Worm (Caenorhabditis elegans) whole organism, young adult: ENCODE results near the gene W07G4.1.

Experiments
- B0035.1 ChIP-seq: sonication (generic microtip); optimal IDR thresholded peaks from 2 replicates; lab custom pipeline; 2016; ENCODE audit warnings: missing genetic modification characterization, mild to moderate bottlenecking, missing compliant biosample characterization, missing genotype, missing genetic modification reagents
- C06A6.2 ChIP-seq: fragments of 200-800 bp; sonication (Bioruptor generic); conservative IDR thresholded peaks from 2 replicates; pipeline ENCODE4 v1.3.6; 2022; ENCODE audit warnings: missing genetic modification characterization, missing compliant biosample characterization
- D2030.7 ChIP-seq: fragments of 200-800 bp; sonication (Bioruptor generic); IDR thresholded peaks from 2 replicates; pipeline ENCODE4 v1.3.6; 2022; ENCODE audit warnings: missing genetic modification reagents, missing genetic modification characterization, missing compliant biosample characterization
- F22D6.2 ChIP-seq: sonication (generic microtip); optimal IDR thresholded peaks from 2 replicates; lab custom pipeline; 2016; ENCODE audit warnings: mild to moderate bottlenecking, missing genetic modification characterization, missing compliant biosample characterization
- F37B4.10 ChIP-seq: fragments of 200-800 bp; sonication (Bioruptor generic); IDR thresholded peaks from 2 replicates; pipeline ENCODE4 v1.3.6; 2022; ENCODE audit warnings: missing genetic modification characterization, missing compliant biosample characterization
- F39B2.1 ChIP-seq: fragments of 200-800 bp; sonication (Bioruptor generic); IDR thresholded peaks from 2 replicates; pipeline ENCODE4 v1.3.6; 2022; ENCODE audit warnings: missing genetic modification reagents, missing genetic modification characterization, missing compliant biosample characterization
- F52B5.7 ChIP-seq: sonication (generic microtip); optimal IDR thresholded peaks from 2 replicates; lab custom pipeline; 2016; ENCODE audit warnings: mild to moderate bottlenecking, missing genetic modification characterization, missing compliant biosample characterization
- K11D2.4 ChIP-seq: fragments of 200-800 bp; sonication (Bioruptor generic); IDR thresholded peaks from 2 replicates; pipeline ENCODE4 v1.3.6; 2022; ENCODE audit warnings: missing genetic modification reagents, missing genetic modification characterization, missing compliant biosample characterization
- Y95B8A.8 ChIP-seq: fragments of 200-800 bp; sonication (Bioruptor generic); IDR thresholded peaks from 2 replicates; pipeline ENCODE4 v1.3.6; 2022; ENCODE audit warnings: missing genetic modification reagents, missing genetic modification characterization, missing compliant biosample characterization
- ama-1 ChIP-seq, 3 experiments: fragments of 150-350 bp in 1 of 3; sonication (generic microtip) in 2 of 3; optimal IDR thresholded peaks; 2 replicates each; lab custom pipeline; 2014 to 2018; ENCODE audit warnings: missing biosample characterization in 2 of 3, missing genetic modification characterization in 2 of 3, missing genetic modification reagents in 2 of 3
- aptf-2 ChIP-seq: fragments of 200-800 bp; sonication (Bioruptor generic); conservative IDR thresholded peaks from 2 replicates; pipeline ENCODE4 v1.3.6; 2022; ENCODE audit warnings: missing genetic modification reagents, missing genetic modification characterization, missing compliant biosample characterization
- attf-5 ChIP-seq: fragments of 200-800 bp; sonication (Bioruptor generic); optimal IDR thresholded peaks from 2 replicates; lab custom pipeline; 2018; ENCODE audit warnings: mild to moderate bottlenecking, missing genetic modification characterization, missing compliant biosample characterization
- cebp-1 ChIP-seq, 2 experiments: fragments of 200-800 bp in 1 of 2; sonication (Bioruptor generic) in 1 of 2; sonication (generic microtip) in 1 of 2; IDR thresholded peaks in 1 of 2; optimal IDR thresholded peaks in 1 of 2; 2 replicates each; pipeline versions ENCODE4 v1.3.6 to Lab custom; 2017 to 2022; ENCODE audit warnings: missing compliant biosample characterization in 2 of 2, missing genetic modification characterization in 2 of 2, mild to moderate bottlenecking in 1 of 2, missing genetic modification reagents in 1 of 2, moderate library complexity in 1 of 2
- ceh-40 ChIP-seq: fragments of 200-800 bp; sonication (Bioruptor generic); IDR thresholded peaks from 2 replicates; pipeline ENCODE4 v1.3.6; 2022; ENCODE audit warnings: missing genetic modification characterization, missing compliant biosample characterization
- ceh-58 ChIP-seq: fragments of 200-800 bp; sonication (Bioruptor generic); IDR thresholded peaks from 2 replicates; pipeline ENCODE4 v1.3.6; 2022; ENCODE audit warnings: missing genetic modification characterization, missing compliant biosample characterization
- chd-7 ChIP-seq: sonication (generic microtip); optimal IDR thresholded peaks from 2 replicates; lab custom pipeline; 2016; ENCODE audit warnings: mild to moderate bottlenecking, missing genetic modification characterization, moderate library complexity, missing compliant biosample characterization
- dox-1 ChIP-seq: fragments of 200-800 bp; sonication (Bioruptor generic); IDR thresholded peaks from 2 replicates; pipeline ENCODE4 v1.3.6; 2022; ENCODE audit warnings: missing genetic modification reagents, missing genetic modification characterization, missing compliant biosample characterization
- dpff-1 ChIP-seq: sonication (generic microtip); optimal IDR thresholded peaks from 2 replicates; lab custom pipeline; 2017; ENCODE audit warnings: mild to moderate bottlenecking, missing genetic modification characterization, missing compliant biosample characterization
- egl-18 ChIP-seq: fragments of 200-800 bp; sonication (Bioruptor generic); IDR thresholded peaks from 2 replicates; pipeline ENCODE4 v1.3.6; 2022; ENCODE audit warnings: missing genetic modification reagents, missing genetic modification characterization, missing compliant biosample characterization
- egrh-3 ChIP-seq: fragments of 200-800 bp; sonication (Bioruptor generic); IDR thresholded peaks from 2 replicates; pipeline ENCODE4 v1.3.6; 2022; ENCODE audit warnings: missing genetic modification reagents, missing genetic modification characterization, missing compliant biosample characterization
- ekl-4 ChIP-seq: fragments of 200-800 bp; sonication (Bioruptor generic); IDR thresholded peaks from 2 replicates; pipeline ENCODE4 v1.3.6; 2022; ENCODE audit warnings: missing genetic modification reagents, missing genetic modification characterization, missing compliant biosample characterization
- hlh-26 ChIP-seq: fragments of 200-800 bp; sonication (Bioruptor generic); conservative IDR thresholded peaks from 2 replicates; pipeline ENCODE4 v1.3.6; 2022; ENCODE audit warnings: missing genetic modification reagents, missing genetic modification characterization, missing compliant biosample characterization
- lin-26 ChIP-seq: fragments of 200-800 bp; sonication (Bioruptor generic); IDR thresholded peaks from 2 replicates; pipeline ENCODE4 v1.3.6; 2022; ENCODE audit warnings: missing genetic modification reagents, missing genetic modification characterization, missing compliant biosample characterization
- lin-35 ChIP-seq, 3 experiments: fragments of 150-350 bp in 2 of 3; sonication (generic microtip) in 1 of 3; optimal IDR thresholded peaks; 2 replicates each; lab custom pipeline; 2014 to 2018; ENCODE audit warnings: missing biosample characterization in 3 of 3, missing genetic modification characterization in 3 of 3, missing genetic modification reagents in 3 of 3
- lsl-1 ChIP-seq: fragments of 200-800 bp; sonication (Bioruptor generic); optimal IDR thresholded peaks from 2 replicates; lab custom pipeline; 2018; ENCODE audit warnings: mild to moderate bottlenecking, missing genetic modification characterization, moderate library complexity, missing compliant biosample characterization
- lsy-27 ChIP-seq: sonication (generic microtip); optimal IDR thresholded peaks from 2 replicates; lab custom pipeline; 2017; ENCODE audit warnings: missing genetic modification characterization, mild to moderate bottlenecking, missing compliant biosample characterization, antibody characterized with exemption, missing genotype, borderline replicate concordance; ENCODE audit not compliant: insufficient read depth
- madf-10 ChIP-seq: sonication (generic microtip); optimal IDR thresholded peaks from 2 replicates; lab custom pipeline; 2016; ENCODE audit warnings: mild to moderate bottlenecking, missing genetic modification characterization, missing compliant biosample characterization
- madf-3 ChIP-seq: fragments of 200-800 bp; sonication (Bioruptor generic); IDR thresholded peaks from 2 replicates; pipeline ENCODE4 v1.3.6; 2022; ENCODE audit warnings: missing genetic modification reagents, missing genetic modification characterization, missing compliant biosample characterization
- madf-6 ChIP-seq: fragments of 200-800 bp; sonication (Bioruptor generic); IDR thresholded peaks from 2 replicates; pipeline ENCODE4 v1.3.6; 2022; ENCODE audit warnings: missing genetic modification reagents, missing genetic modification characterization, missing compliant biosample characterization
- mcd-1 ChIP-seq: fragments of 200-800 bp; sonication (Bioruptor generic); IDR thresholded peaks from 2 replicates; pipeline ENCODE4 v1.3.6; 2022; ENCODE audit warnings: missing genetic modification reagents, missing genetic modification characterization, missing compliant biosample characterization
- mxl-1 ChIP-seq: sonication (generic microtip); optimal IDR thresholded peaks from 2 replicates; lab custom pipeline; 2016; ENCODE audit warnings: missing genetic modification characterization, missing compliant biosample characterization
- nhr-80 ChIP-seq: sonication (generic microtip); optimal IDR thresholded peaks from 2 replicates; lab custom pipeline; 2016; ENCODE audit warnings: missing genetic modification characterization, missing compliant biosample characterization
- rec-8 ChIP-seq, 2 experiments: sonication (generic microtip); optimal IDR thresholded peaks; 2 replicates each; lab custom pipeline; 2016; ENCODE audit warnings: mild to moderate bottlenecking in 2 of 2, missing genetic modification characterization in 2 of 2, missing genetic modification reagents in 2 of 2, missing genotype in 2 of 2, missing biosample characterization in 1 of 2, missing compliant biosample characterization in 1 of 2, moderate library complexity in 1 of 2
- rpc-1 ChIP-seq, 2 experiments: fragments of 150-350 bp in 1 of 2; sonication (generic microtip) in 1 of 2; optimal IDR thresholded peaks; 2 replicates each; lab custom pipeline; 2014 to 2018; ENCODE audit warnings: missing biosample characterization in 1 of 2, missing genetic modification characterization in 1 of 2, missing genetic modification reagents in 1 of 2, missing genotype in 1 of 2
- sea-2 ChIP-seq: fragments of 200-800 bp; sonication (Bioruptor generic); IDR thresholded peaks from 2 replicates; pipeline ENCODE4 v1.3.6; 2022; ENCODE audit warnings: missing genetic modification characterization, missing compliant biosample characterization
- snpc-1.1 ChIP-seq: sonication (generic microtip); optimal IDR thresholded peaks from 2 replicates; lab custom pipeline; 2017; ENCODE audit warnings: missing genetic modification characterization, mild to moderate bottlenecking, missing compliant biosample characterization, antibody characterized with exemption, moderate library complexity, missing genotype, missing genetic modification reagents; ENCODE audit not compliant: insufficient read depth
- snpc-1.3 ChIP-seq: sonication (generic microtip); optimal IDR thresholded peaks from 2 replicates; lab custom pipeline; 2017; ENCODE audit warnings: missing genetic modification characterization, mild to moderate bottlenecking, missing compliant biosample characterization, antibody characterized with exemption, moderate library complexity, missing genotype, missing genetic modification reagents; ENCODE audit not compliant: insufficient read depth
- snpc-3.4 ChIP-seq: sonication (generic microtip); optimal IDR thresholded peaks from 2 replicates; lab custom pipeline; 2017; ENCODE audit warnings: missing genetic modification characterization, mild to moderate bottlenecking, missing compliant biosample characterization, antibody characterized with exemption, moderate library complexity, missing genotype, missing genetic modification reagents
- somi-1 ChIP-seq: fragments of 200-800 bp; sonication (Bioruptor generic); optimal IDR thresholded peaks from 2 replicates; lab custom pipeline; 2018; ENCODE audit warnings: mild to moderate bottlenecking, missing genetic modification characterization, missing compliant biosample characterization
- sptf-2 ChIP-seq: fragments of 200-800 bp; sonication (Bioruptor generic); optimal IDR thresholded peaks from 2 replicates; lab custom pipeline; 2018; ENCODE audit warnings: mild to moderate bottlenecking, missing genetic modification characterization, missing compliant biosample characterization
- xnd-1 ChIP-seq: sonication (generic microtip); optimal IDR thresholded peaks from 2 replicates; lab custom pipeline; 2016; ENCODE audit warnings: missing genotype, missing genetic modification reagents, missing genetic modification characterization, missing compliant biosample characterization
- zfh-2 ChIP-seq: fragments of 200-800 bp; sonication (Bioruptor generic); conservative IDR thresholded peaks from 2 replicates; pipeline ENCODE4 v1.3.6; 2022; ENCODE audit warnings: missing genetic modification reagents, missing genetic modification characterization, missing compliant biosample characterization
- ztf-25 ChIP-seq: fragments of 200-800 bp; sonication (Bioruptor generic); IDR thresholded peaks from 2 replicates; pipeline ENCODE4 v1.3.6; 2022; ENCODE audit warnings: missing genetic modification reagents, missing genetic modification characterization, missing compliant biosample characterization
- ztf-3 ChIP-seq: fragments of 200-800 bp; sonication (Bioruptor generic); optimal IDR thresholded peaks from 2 replicates; lab custom pipeline; 2018; ENCODE audit warnings: mild to moderate bottlenecking, missing genetic modification characterization, missing compliant biosample characterization

Gene W07G4.1

ce11 chrV:13004374-13004773 is 28.9 kb upstream of the W07G4.1 start:
- TF ChIP-seq K11D2.4 (GFP tag; lab: Robert Waterston, UW) (0 out of 2 replicates have a peak, but pooled peaks have one; percentile 11), zfh-2 (peak; percentile 88), D2030.7 (GFP tag; lab: Robert Waterston, UW) (peak; percentile 24; the same call in 1 of the 2 replicates), egrh-3 (GFP tag; lab: Robert Waterston, UW) (peak; percentile 69), F37B4.10 (GFP tag; lab: Robert Waterston, UW) (0 out of 2 replicates have a peak, but pooled peaks have one; percentile 25), mxl-1 (tag; lab: Kevin White, UChicago) (no peak), xnd-1 (tag; lab: Kevin White, UChicago) (no peak), lin-26 (GFP tag; lab: Robert Waterston, UW) (0 out of 2 replicates have a peak, but pooled peaks have one; percentile 34)

DNA sequence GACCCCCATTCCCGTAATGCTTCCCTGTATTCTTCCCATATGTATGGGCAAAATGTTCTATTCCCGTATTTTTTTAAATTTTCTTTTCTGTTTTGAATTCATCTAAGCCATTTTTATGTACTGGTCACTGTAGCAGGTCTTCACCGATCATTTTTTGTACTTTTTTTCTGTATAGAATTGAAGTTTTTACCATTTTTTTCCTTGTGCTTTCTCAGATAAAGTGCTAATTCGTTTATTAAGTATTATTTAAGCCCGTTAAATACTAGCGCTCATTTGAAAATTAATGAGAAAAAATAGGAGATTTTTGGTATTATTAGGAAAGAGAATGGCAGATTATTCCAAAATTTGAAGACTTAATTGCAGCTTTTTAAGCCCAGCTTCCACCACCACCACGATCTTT is 26.6 kb upstream of the W07G4.1 start:
- TF ChIP-seq lsy-27 (tag; lab: Kevin White, UChicago) (no peak), C06A6.2 (GFP tag; lab: Robert Waterston, UW) (no peak), madf-10 (tag; lab: Kevin White, UChicago) (no peak), F52B5.7 (tag; lab: Kevin White, UChicago) (no peak), lsl-1 (GFP tag; lab: Kevin White, UChicago) (peak; percentile 1), ekl-4 (GFP tag; lab: Robert Waterston, UW) (no peak), hlh-26 (GFP tag; lab: Robert Waterston, UW) (no peak), sptf-2 (no peak), ztf-3 (GFP tag; lab: Kevin White, UChicago) (no peak), sea-2 (GFP tag; lab: Robert Waterston, UW) (no peak), Y95B8A.8 (no peak), ama-1 (optimal IDR thresholded peaks at IDR 0.05; lab: Kevin White, UChicago) (no peak), ama-1 (GFP tag; optimal IDR thresholded peaks at IDR 0.05; lab: Kevin White, UChicago) (peak in 1 of 2 experiments; percentile 61), rec-8 (tag; optimal IDR thresholded peaks at IDR 0.05; lab: Kevin White, UChicago) (no peak), snpc-1.1 (tag; lab: Kevin White, UChicago) (no peak), attf-5 (GFP tag; lab: Kevin White, UChicago) (no peak), snpc-1.3 (tag; lab: Kevin White, UChicago) (peak; percentile 43), dpff-1 (tag; lab: Kevin White, UChicago) (no peak), somi-1 (no peak), zfh-2 (no peak), madf-6 (GFP tag; lab: Robert Waterston, UW) (peak; percentile 49; the same call in 1 of the 2 replicates), F39B2.1 (GFP tag; lab: Robert Waterston, UW) (no peak), snpc-3.4 (tag; lab: Kevin White, UChicago) (peak; percentile 16), ztf-25 (GFP tag; lab: Robert Waterston, UW) (no peak), dox-1 (GFP tag; lab: Robert Waterston, UW) (no peak; the same call in 1 of the 2 replicates), nhr-80 (tag; lab: Kevin White, UChicago) (no peak), cebp-1 (GFP tag; IDR thresholded peaks at IDR 0.05; lab: Robert Waterston, UW) (no peak), cebp-1 (tag; optimal IDR thresholded peaks at IDR 0.05; lab: Kevin White, UChicago) (peak; percentile 19), mcd-1 (GFP tag; lab: Robert Waterston, UW) (no peak), chd-7 (tag; lab: Kevin White, UChicago) (no peak), lin-35 (GFP tag; optimal IDR thresholded peaks at IDR 0.05; lab: Kevin White, UChicago) (no peak), ceh-58 (GFP tag; lab: Robert Waterston, UW) (no peak), aptf-2 (GFP tag; lab: Robert Waterston, UW) (no peak), egl-18 (no peak), egrh-3 (GFP tag; lab: Robert Waterston, UW) (no peak), F22D6.2 (tag; lab: Kevin White, UChicago) (no peak), B0035.1 (tag; lab: Kevin White, UChicago) (no peak), mxl-1 (tag; lab: Kevin White, UChicago) (peak; percentile 20), ceh-40 (GFP tag; lab: Robert Waterston, UW) (no peak), rpc-1 (optimal IDR thresholded peaks at IDR 0.05; lab: Kevin White, UChicago) (no peak), rpc-1 (tag; optimal IDR thresholded peaks at IDR 0.05; lab: Kevin White, UChicago) (no peak), madf-3 (GFP tag; lab: Robert Waterston, UW) (0 out of 2 replicates have a peak, but pooled peaks have one; percentile 2)
